Worm (Caenorhabditis elegans) whole organism, L4 larva: ENCODE measurements around the gene vha-7.

Source experiments
- D1046.2 ChIP-seq: fragments of 200-800 bp; sonication (Bioruptor generic); IDR thresholded peaks from 2 replicates; pipeline ENCODE4 v1.3.6; 2022; ENCODE audit warnings: missing genetic modification characterization, missing compliant biosample characterization
- F10B5.3 ChIP-seq: sonication (generic microtip); optimal IDR thresholded peaks from 2 replicates; lab custom pipeline; 2016; ENCODE audit warnings: mild to moderate bottlenecking, missing genetic modification characterization, missing compliant biosample characterization
- R02D3.7 ChIP-seq: fragments of 150-350 bp; sonication (generic microtip); optimal IDR thresholded peaks from 3 replicates; lab custom pipeline; 2014; ENCODE audit warnings: missing biosample characterization, missing genetic modification characterization
- T26A8.4 ChIP-seq: fragments of 200-800 bp; sonication (Bioruptor generic); IDR thresholded peaks from 2 replicates; pipeline ENCODE4 v1.3.6; 2022; ENCODE audit warnings: missing genetic modification characterization, missing compliant biosample characterization
- Y48G9A.11 ChIP-seq: fragments of 200-800 bp; sonication (Bioruptor generic); IDR thresholded peaks from 2 replicates; pipeline ENCODE4 v1.3.6; 2022; ENCODE audit warnings: missing genetic modification reagents, missing genetic modification characterization, missing compliant biosample characterization
- ZK546.5 ChIP-seq, 2 experiments: sonication (generic microtip); optimal IDR thresholded peaks; 2 replicates each; lab custom pipeline; 2017; ENCODE audit warnings: missing biosample characterization in 2 of 2, missing genetic modification characterization in 2 of 2
- aly-2 ChIP-seq: sonication (generic microtip); optimal IDR thresholded peaks from 2 replicates; lab custom pipeline; 2018; ENCODE audit warnings: missing biosample characterization, missing genetic modification characterization
- ceh-20 ChIP-seq: fragments of 200-800 bp; sonication (Bioruptor generic); IDR thresholded peaks from 2 replicates; pipeline ENCODE4 v1.3.6; 2022; ENCODE audit warnings: missing genetic modification reagents, missing genetic modification characterization, missing compliant biosample characterization
- ceh-28 ChIP-seq: fragments of 150-350 bp; optimal IDR thresholded peaks from 2 replicates; lab custom pipeline; 2014; ENCODE audit warnings: missing biosample characterization, missing genetic modification reagents, missing genetic modification characterization
- ceh-32 ChIP-seq: sonication (generic microtip); optimal IDR thresholded peaks from 2 replicates; lab custom pipeline; 2016; ENCODE audit warnings: mild to moderate bottlenecking, missing genetic modification characterization, missing compliant biosample characterization; ENCODE audit not compliant: poor library complexity
- ceh-44 ChIP-seq: fragments of 200-800 bp; sonication (Bioruptor generic); IDR thresholded peaks from 2 replicates; pipeline ENCODE4 v1.3.6; 2022; ENCODE audit warnings: missing genetic modification reagents, missing genetic modification characterization, missing compliant biosample characterization
- ceh-62 ChIP-seq: sonication (generic microtip); optimal IDR thresholded peaks from 2 replicates; lab custom pipeline; 2017; ENCODE audit warnings: missing biosample characterization, missing genetic modification characterization
- ceh-82 ChIP-seq: sonication (generic microtip); optimal IDR thresholded peaks from 2 replicates; lab custom pipeline; 2017; ENCODE audit warnings: missing biosample characterization, missing genetic modification characterization
- ces-1 ChIP-seq: fragments of 150-350 bp; sonication (generic microtip); optimal IDR thresholded peaks from 4 replicates; lab custom pipeline; 2014; ENCODE audit warnings: missing biosample characterization, missing genetic modification reagents, missing genetic modification characterization
- ctbp-1 ChIP-seq: fragments of 200-800 bp; sonication (Bioruptor generic); IDR thresholded peaks from 2 replicates; pipeline ENCODE4 v1.3.6; 2022; ENCODE audit warnings: missing genetic modification reagents, missing genetic modification characterization, missing compliant biosample characterization
- daf-16 ChIP-seq, 3 experiments: sonication (generic microtip); optimal IDR thresholded peaks; 2 replicates each; lab custom pipeline; 2016 to 2017; ENCODE audit warnings: missing genetic modification characterization in 3 of 3, missing genetic modification reagents in 3 of 3, mild to moderate bottlenecking in 2 of 3, missing compliant biosample characterization in 2 of 3, missing biosample characterization in 1 of 3, moderate library complexity in 1 of 3
- daf-8 ChIP-seq: fragments of 200-800 bp; sonication (Bioruptor generic); IDR thresholded peaks from 2 replicates; pipeline ENCODE4 v1.3.6; 2022; ENCODE audit warnings: missing genetic modification characterization, missing compliant biosample characterization
- dmd-6 ChIP-seq: fragments of 200-800 bp; sonication (Bioruptor generic); IDR thresholded peaks from 2 replicates; pipeline ENCODE4 v1.3.6; 2022; ENCODE audit warnings: missing genetic modification reagents, missing genetic modification characterization, missing compliant biosample characterization
- dmd-9 ChIP-seq: fragments of 200-800 bp; sonication (Bioruptor generic); IDR thresholded peaks from 2 replicates; pipeline ENCODE4 v1.3.6; 2022; ENCODE audit warnings: missing genetic modification reagents, missing genetic modification characterization, missing compliant biosample characterization
- dpl-1 ChIP-seq: fragments of 150-350 bp; optimal IDR thresholded peaks from 2 replicates; lab custom pipeline; 2014; ENCODE audit warnings: missing biosample characterization, missing genetic modification reagents, missing genetic modification characterization
- egl-43 ChIP-seq: fragments of 200-800 bp; sonication (Bioruptor generic); IDR thresholded peaks from 2 replicates; pipeline ENCODE4 v1.3.6; 2022; ENCODE audit warnings: missing genetic modification reagents, missing genetic modification characterization, missing compliant biosample characterization
- fkh-10 ChIP-seq: fragments of 150-350 bp; optimal IDR thresholded peaks from 2 replicates; lab custom pipeline; 2014; ENCODE audit warnings: missing biosample characterization, missing genetic modification reagents, missing genetic modification characterization
- hlh-11 ChIP-seq: fragments of 200-800 bp; sonication (Bioruptor generic); optimal IDR thresholded peaks from 2 replicates; lab custom pipeline; 2018; ENCODE audit warnings: mild to moderate bottlenecking, missing genetic modification characterization, missing compliant biosample characterization
- hlh-30 ChIP-seq: sonication (generic microtip); optimal IDR thresholded peaks from 2 replicates; lab custom pipeline; 2017; ENCODE audit warnings: antibody characterized with exemption, mild to moderate bottlenecking, missing genetic modification characterization, missing compliant biosample characterization; ENCODE audit not compliant: insufficient read depth
- jun-1 ChIP-seq: fragments of 150-350 bp; optimal IDR thresholded peaks from 2 replicates; lab custom pipeline; 2014; ENCODE audit warnings: missing biosample characterization, missing genetic modification reagents, missing genetic modification characterization
- lin-1 ChIP-seq: fragments of 200-800 bp; sonication (Bioruptor generic); IDR thresholded peaks from 2 replicates; pipeline ENCODE4 v1.3.6; 2022; ENCODE audit warnings: missing genetic modification reagents, missing genetic modification characterization, missing compliant biosample characterization
- lin-15B ChIP-seq: fragments of 150-350 bp; sonication (generic microtip); optimal IDR thresholded peaks from 3 replicates; lab custom pipeline; 2014; ENCODE audit warnings: missing biosample characterization, missing genetic modification characterization
- lin-29 ChIP-seq: fragments of 200-800 bp; sonication (Bioruptor generic); IDR thresholded peaks from 2 replicates; pipeline ENCODE4 v1.3.6; 2022; ENCODE audit warnings: missing genetic modification reagents, missing genetic modification characterization, missing compliant biosample characterization
- madf-5 ChIP-seq, 2 experiments: fragments of 200-800 bp; sonication (Bioruptor generic); IDR thresholded peaks; 2 replicates each; pipeline ENCODE4 v1.3.6; 2022; ENCODE audit warnings: missing compliant biosample characterization in 2 of 2, missing genetic modification characterization in 2 of 2
- mdl-1 ChIP-seq, 2 experiments: fragments of 150-350 bp in 1 of 2; sonication (generic microtip) in 1 of 2; optimal IDR thresholded peaks; 2 replicates each; lab custom pipeline; 2014 to 2017; ENCODE audit warnings: missing biosample characterization in 2 of 2, missing genetic modification characterization in 2 of 2
- mxl-3 ChIP-seq: fragments of 200-800 bp; sonication (Bioruptor generic); optimal IDR thresholded peaks from 2 replicates; lab custom pipeline; 2018; ENCODE audit warnings: mild to moderate bottlenecking, missing genetic modification characterization, missing compliant biosample characterization
- nhr-102 ChIP-seq: sonication (generic microtip); optimal IDR thresholded peaks from 2 replicates; lab custom pipeline; 2016; ENCODE audit warnings: mild to moderate bottlenecking, missing genetic modification characterization, moderate library complexity, missing compliant biosample characterization
- nhr-11 ChIP-seq: fragments of 150-350 bp; optimal IDR thresholded peaks from 2 replicates; lab custom pipeline; 2014; ENCODE audit warnings: missing biosample characterization, missing genetic modification characterization
- nhr-41 ChIP-seq: fragments of 200-800 bp; sonication (Bioruptor generic); IDR thresholded peaks from 2 replicates; pipeline ENCODE4 v1.3.6; 2022; ENCODE audit warnings: missing genetic modification reagents, missing genetic modification characterization, missing compliant biosample characterization
- nhr-6 ChIP-seq: fragments of 150-350 bp; optimal IDR thresholded peaks from 2 replicates; lab custom pipeline; 2014; ENCODE audit warnings: missing biosample characterization, missing genetic modification characterization
- nhr-77 ChIP-seq: fragments of 150-350 bp; optimal IDR thresholded peaks from 2 replicates; lab custom pipeline; 2014; ENCODE audit warnings: missing biosample characterization, missing genetic modification characterization
- php-3 ChIP-seq: fragments of 200-800 bp; sonication (Bioruptor generic); IDR thresholded peaks from 2 replicates; pipeline ENCODE4 v1.3.6; 2022; ENCODE audit warnings: missing genetic modification reagents, missing genetic modification characterization, missing compliant biosample characterization
- pqm-1 ChIP-seq: sonication (generic microtip); optimal IDR thresholded peaks from 2 replicates; lab custom pipeline; 2017; ENCODE audit warnings: missing biosample characterization, missing genetic modification characterization
- rbr-2 ChIP-seq: sonication (generic microtip); optimal IDR thresholded peaks from 2 replicates; lab custom pipeline; 2016; ENCODE audit warnings: missing genotype, missing genetic modification characterization, missing compliant biosample characterization
- sdz-12 ChIP-seq: fragments of 200-800 bp; sonication (Bioruptor generic); optimal IDR thresholded peaks from 2 replicates; lab custom pipeline; 2018; ENCODE audit warnings: mild to moderate bottlenecking, missing genetic modification characterization, missing compliant biosample characterization
- set-16 ChIP-seq: fragments of 200-800 bp; sonication (Bioruptor generic); IDR thresholded peaks from 2 replicates; pipeline ENCODE4 v1.3.6; 2022; ENCODE audit warnings: missing genetic modification reagents, missing genetic modification characterization, missing compliant biosample characterization
- skn-1 ChIP-seq: fragments of 150-350 bp; optimal IDR thresholded peaks from 2 replicates; lab custom pipeline; 2014; ENCODE audit warnings: missing biosample characterization, missing genetic modification characterization
- spr-1 ChIP-seq: sonication (generic microtip); optimal IDR thresholded peaks from 2 replicates; lab custom pipeline; 2016; ENCODE audit warnings: mild to moderate bottlenecking, missing genetic modification characterization, missing compliant biosample characterization
- tra-1 ChIP-seq: fragments of 200-800 bp; sonication (Bioruptor generic); IDR thresholded peaks from 2 replicates; pipeline ENCODE4 v1.3.6; 2022; ENCODE audit warnings: missing genetic modification reagents, missing genetic modification characterization, missing compliant biosample characterization
- unc-62 ChIP-seq, 3 experiments: fragments of 150-350 bp in 1 of 3; sonication (generic microtip); optimal IDR thresholded peaks in 2 of 3; peaks in 1 of 3; 1 replicate in 1 of 3; 2 replicates in 2 of 3; lab custom pipeline; 2014 to 2017; ENCODE audit warnings: missing biosample characterization in 3 of 3, missing genetic modification characterization in 3 of 3, missing genetic modification reagents in 3 of 3, missing genotype in 1 of 3
- zfp-2 ChIP-seq: sonication (generic microtip); optimal IDR thresholded peaks from 2 replicates; lab custom pipeline; 2016; ENCODE audit warnings: mild to moderate bottlenecking, missing genetic modification characterization, missing compliant biosample characterization
- zfp-3 ChIP-seq: fragments of 200-800 bp; sonication (Bioruptor generic); conservative IDR thresholded peaks from 2 replicates; pipeline ENCODE4 v1.3.6; 2022; ENCODE audit warnings: missing genetic modification reagents, missing genetic modification characterization, missing compliant biosample characterization
- zip-11 ChIP-seq: fragments of 200-800 bp; sonication (Bioruptor generic); IDR thresholded peaks from 2 replicates; pipeline ENCODE4 v1.3.6; 2022; ENCODE audit warnings: missing genetic modification characterization, missing compliant biosample characterization
- zip-2 ChIP-seq: fragments of 150-350 bp; optimal IDR thresholded peaks from 2 replicates; lab custom pipeline; 2014; ENCODE audit warnings: missing biosample characterization, missing genetic modification characterization

The vha-7 gene

ce11 chrIV:12698880-12699279 is 58.6 kb downstream of the vha-7 start (continued):
- no peak for TF ChIP-seq daf-16 (GFP tag; optimal IDR thresholded peaks at IDR 0.05; lab: Kevin White, UChicago)
- peak; percentile 50 for TF ChIP-seq daf-16 (tag; optimal IDR thresholded peaks at IDR 0.05; lab: Kevin White, UChicago)
- no peak for TF ChIP-seq spr-1 (tag; lab: Kevin White, UChicago)
- 0 out of 2 replicates have a peak, but pooled peaks have one; percentile 39 for TF ChIP-seq php-3 (GFP tag; lab: Robert Waterston, UW)
- TF ChIP-seq tra-1 (GFP tag; lab: Robert Waterston, UW) = 0 out of 2 replicates have a peak, but pooled peaks have one; percentile 24
- peak in 1 of 2 experiments; percentile 17 for TF ChIP-seq mdl-1 (tag; optimal IDR thresholded peaks at IDR 0.05; lab: Kevin White, UChicago)
- TF ChIP-seq T26A8.4 (GFP tag; lab: Robert Waterston, UW) = no peak
- no peak for TF ChIP-seq D1046.2 (GFP tag; lab: Robert Waterston, UW)
- TF ChIP-seq zip-2 (tag; lab: Kevin White, UChicago) = no peak
- peak; percentile 78 for TF ChIP-seq dmd-6 (GFP tag; lab: Robert Waterston, UW)
- TF ChIP-seq ceh-20 (GFP tag; lab: Robert Waterston, UW) = no peak
- no peak for TF ChIP-seq rbr-2
- peak; percentile 60; the same call in 1 of the 2 replicates for TF ChIP-seq lin-1 (GFP tag; lab: Robert Waterston, UW)
- TF ChIP-seq lin-29 (GFP tag; lab: Robert Waterston, UW) = no peak
- no peak for TF ChIP-seq sdz-12 (GFP tag; lab: Kevin White, UChicago)
- no peak for TF ChIP-seq ces-1 (GFP tag; lab: Kevin White, UChicago)
- TF ChIP-seq zip-11 (GFP tag; lab: Robert Waterston, UW) = no peak
- no peak for TF ChIP-seq jun-1
- TF ChIP-seq ceh-44 (GFP tag; lab: Robert Waterston, UW) = no peak
- TF ChIP-seq fkh-10 (GFP tag; lab: Kevin White, UChicago) = no peak
- TF ChIP-seq F10B5.3 (tag; lab: Kevin White, UChicago) = no peak
- TF ChIP-seq dpl-1 (GFP tag; lab: Kevin White, UChicago) = no peak
- peak; percentile 24 for TF ChIP-seq hlh-30 (tag; lab: Kevin White, UChicago)
- TF ChIP-seq zfp-2 = no peak
- TF ChIP-seq mxl-3 = no peak

ce11 chrIV:12700204-12700603 is 59.9 kb downstream of the vha-7 start:
- TF ChIP-seq nhr-77 (tag; lab: Kevin White, UChicago) = no peak
- TF ChIP-seq nhr-41 (GFP tag; lab: Robert Waterston, UW) = peak; percentile 69; the same call in 1 of the 2 replicates
- 0 out of 2 replicates have a peak, but pooled peaks have one; percentile 38 for TF ChIP-seq tra-1 (GFP tag; lab: Robert Waterston, UW)
- TF ChIP-seq jun-1 = no peak
- TF ChIP-seq daf-16 (GFP tag; optimal IDR thresholded peaks at IDR 0.05; lab: Kevin White, UChicago) = no peak
- TF ChIP-seq daf-16 (tag; optimal IDR thresholded peaks at IDR 0.05; lab: Kevin White, UChicago) = peak; percentile 73
- no peak for TF ChIP-seq Y48G9A.11 (GFP tag; lab: Robert Waterston, UW)
- TF ChIP-seq egl-43 (GFP tag; lab: Robert Waterston, UW) = no peak
- peak; percentile 60 for TF ChIP-seq pqm-1 (tag; lab: Kevin White, UChicago)
- no peak for TF ChIP-seq dpl-1 (GFP tag; lab: Kevin White, UChicago)
- peak; percentile 53 for TF ChIP-seq hlh-11 (tag; lab: Kevin White, UChicago)
- TF ChIP-seq lin-15B = no peak
- no peak for TF ChIP-seq set-16 (GFP tag; lab: Robert Waterston, UW)
- no peak for TF ChIP-seq ceh-62 (tag; lab: Kevin White, UChicago)
- no peak for TF ChIP-seq nhr-102 (tag; lab: Kevin White, UChicago)
- no peak for TF ChIP-seq aly-2
- TF ChIP-seq ceh-20 (GFP tag; lab: Robert Waterston, UW) = no peak
- no peak for TF ChIP-seq lin-1 (GFP tag; lab: Robert Waterston, UW)
- TF ChIP-seq ceh-32 (tag; lab: Kevin White, UChicago) = no peak
- no peak for TF ChIP-seq ctbp-1 (GFP tag; lab: Robert Waterston, UW)
- no peak for TF ChIP-seq zfp-3 (GFP tag; lab: Robert Waterston, UW)
- no peak for TF ChIP-seq daf-8
- no peak for TF ChIP-seq skn-1 (tag; lab: Kevin White, UChicago)
- TF ChIP-seq dmd-6 (GFP tag; lab: Robert Waterston, UW) = peak; percentile 46; the same call in 1 of the 2 replicates
- no peak for TF ChIP-seq unc-62 (GFP tag; optimal IDR thresholded peaks at IDR 0.05 in 1 of 2; lab: Kevin White, UChicago)
- no peak for TF ChIP-seq unc-62 (tag; optimal IDR thresholded peaks at IDR 0.05; lab: Kevin White, UChicago)
- no peak for TF ChIP-seq dmd-9 (GFP tag; lab: Robert Waterston, UW)
- TF ChIP-seq ceh-82 (tag; lab: Kevin White, UChicago) = no peak
- no peak for TF ChIP-seq madf-5 (GFP tag; IDR thresholded peaks at IDR 0.05; lab: Robert Waterston, UW)
- no peak for TF ChIP-seq ceh-28 (tag; lab: Kevin White, UChicago)
- TF ChIP-seq nhr-11 = no peak
- no peak for TF ChIP-seq ZK546.5 (tag; optimal IDR thresholded peaks at IDR 0.05; lab: Kevin White, UChicago)
- TF ChIP-seq nhr-6 (tag; lab: Kevin White, UChicago) = no peak
- no peak for TF ChIP-seq R02D3.7 (tag; lab: Kevin White, UChicago)
